Worm (Caenorhabditis elegans): ENCODE measurements around the gene R12G8.1.

Gene R12G8.1

ce11 chrV:17699659-17700058 lies 49.4 kb downstream of the R12G8.1 start, which contains the start of gene Y26G10.6:
Gene Y26G10.6, plus strand, starts transcription at chrV:17699959.
- no peak for TF ChIP-seq aly-1 (tag; optimal IDR thresholded peaks at IDR 0.05)
- TF ChIP-seq tbx-37 (GFP tag; conservative IDR thresholded peaks at IDR 0.05) = no peak
- TF ChIP-seq hmbx-1 (tag; optimal IDR thresholded peaks at IDR 0.05) = no peak
- TF ChIP-seq scrt-1 (GFP tag; IDR thresholded peaks at IDR 0.05) = no peak
- no peak for TF ChIP-seq B0310.2 (tag; optimal IDR thresholded peaks at IDR 0.05)
- TF ChIP-seq hnd-1 (tag; optimal IDR thresholded peaks at IDR 0.05) = no peak
- no peak for TF ChIP-seq tbx-11 (GFP tag; IDR thresholded peaks at IDR 0.05)
- TF ChIP-seq hmg-4 (GFP tag; optimal IDR thresholded peaks at IDR 0.05) = no peak
- no peak for TF ChIP-seq pes-1 (GFP tag; IDR thresholded peaks at IDR 0.05)
- TF ChIP-seq F13C5.2 (tag; optimal IDR thresholded peaks at IDR 0.05) = no peak
- TF ChIP-seq ceh-36 (tag; optimal IDR thresholded peaks at IDR 0.05) = no peak
- TF ChIP-seq flt-1 (GFP tag; IDR thresholded peaks at IDR 0.05) = no peak
- TF ChIP-seq tra-4 (tag; optimal IDR thresholded peaks at IDR 0.05) = no peak
- TF ChIP-seq ceh-13 (GFP tag; optimal IDR thresholded peaks at IDR 0.05) = no peak
- no peak for TF ChIP-seq sea-1 (GFP tag; conservative IDR thresholded peaks at IDR 0.05)
- no peak for TF ChIP-seq ama-1 (optimal IDR thresholded peaks at IDR 0.05)
- TF ChIP-seq ets-7 (tag; optimal IDR thresholded peaks at IDR 0.05) = no peak

ce11 chrV:17699097-17699496 lies 49.9 kb downstream of the R12G8.1 start, which contains the start of gene Y26G10.4:
Gene Y26G10.4, minus strand, starts transcription at chrV:17699197.
- TF ChIP-seq tbx-11 (GFP tag; IDR thresholded peaks at IDR 0.05) (no peak), ceh-13 (GFP tag; optimal IDR thresholded peaks at IDR 0.05) (no peak), ama-1 (optimal IDR thresholded peaks at IDR 0.05) (no peak), ets-7 (tag; optimal IDR thresholded peaks at IDR 0.05) (no peak), aly-1 (tag; optimal IDR thresholded peaks at IDR 0.05) (no peak), F13C5.2 (tag; optimal IDR thresholded peaks at IDR 0.05) (no peak), tra-4 (tag; optimal IDR thresholded peaks at IDR 0.05) (no peak), hmbx-1 (tag; optimal IDR thresholded peaks at IDR 0.05) (no peak), tbx-37 (GFP tag; conservative IDR thresholded peaks at IDR 0.05) (no peak), pes-1 (GFP tag; IDR thresholded peaks at IDR 0.05) (no peak)
